Fruit fly (Drosophila melanogaster) whole organism, prepupa: ENCODE data around the gene CG15021.

Source experiments
- Blimp-1 ChIP-seq: fragments of 200-800 bp; sonication (Bioruptor generic); optimal IDR thresholded peaks from 3 replicates; lab custom pipeline; 2017; ENCODE audit warnings: missing biosample characterization, missing genetic modification characterization, mild to moderate bottlenecking, moderate library complexity, missing genetic modification reagents
- CG10631 ChIP-seq: fragments of 200-800 bp; sonication (Bioruptor generic); optimal IDR thresholded peaks from 2 replicates; lab custom pipeline; 2016; ENCODE audit warnings: missing biosample characterization, missing genetic modification characterization
- CG11762 ChIP-seq: fragments of 200-800 bp; sonication (Bioruptor generic); optimal IDR thresholded peaks from 3 replicates; lab custom pipeline; 2016; ENCODE audit warnings: missing biosample characterization, missing genetic modification characterization; ENCODE audit not compliant: insufficient read depth
- CG11902 ChIP-seq: fragments of 200-800 bp; sonication (Bioruptor generic); optimal IDR thresholded peaks from 3 replicates; lab custom pipeline; 2016; ENCODE audit warnings: missing biosample characterization, missing genetic modification characterization
- CG3032 ChIP-seq: fragments of 200-800 bp; optimal IDR thresholded peaks from 2 replicates; lab custom pipeline; 2019; ENCODE audit warnings: missing biosample characterization, mild to moderate bottlenecking, missing genetic modification characterization, moderate library complexity
- CG32006 ChIP-seq: fragments of 200-800 bp; sonication (Bioruptor generic); optimal IDR thresholded peaks from 3 replicates; lab custom pipeline; 2017; ENCODE audit warnings: missing biosample characterization, mild to moderate bottlenecking, missing genetic modification characterization
- CG6276 ChIP-seq: fragments of 200-800 bp; sonication (Bioruptor generic); optimal IDR thresholded peaks from 2 replicates; lab custom pipeline; 2017; ENCODE audit warnings: missing biosample characterization, mild to moderate bottlenecking, missing genetic modification characterization
- CG6792 ChIP-seq: fragments of 200-800 bp; sonication (Bioruptor generic); optimal IDR thresholded peaks from 3 replicates; lab custom pipeline; 2016; ENCODE audit warnings: missing biosample characterization, missing genetic modification characterization
- CG6808 ChIP-seq: fragments of 200-800 bp; sonication (Bioruptor generic); optimal IDR thresholded peaks from 3 replicates; lab custom pipeline; 2017; ENCODE audit warnings: missing biosample characterization, missing genetic modification characterization, mild to moderate bottlenecking, moderate library complexity, missing genetic modification reagents
- CG8119 ChIP-seq: fragments of 200-800 bp; sonication (Bioruptor generic); IDR thresholded peaks from 3 replicates; pipeline ENCODE4 v1.3.6; 2022; ENCODE audit warnings: missing biosample characterization, missing genetic modification characterization
- CG8632 ChIP-seq: fragments of 200-800 bp; sonication (Bioruptor generic); optimal IDR thresholded peaks from 3 replicates; lab custom pipeline; 2016; ENCODE audit warnings: missing biosample characterization, missing genetic modification characterization
- Eip78C ChIP-seq: fragments of 200-800 bp; sonication (Bioruptor generic); peaks from one replicate; lab custom pipeline; 2016; ENCODE audit warnings: missing biosample characterization, missing genetic modification characterization
- Eip93F ChIP-seq: fragments of 200-800 bp; sonication (Bioruptor generic); optimal IDR thresholded peaks from 2 replicates; lab custom pipeline; 2016; ENCODE audit warnings: missing biosample characterization, mild to moderate bottlenecking, missing genetic modification characterization
- Hr38 ChIP-seq: sonication (Bioruptor generic); optimal IDR thresholded peaks from 2 replicates; lab custom pipeline; 2016; ENCODE audit warnings: missing biosample characterization, missing genetic modification characterization
- Hr39 ChIP-seq: fragments of 200-800 bp; sonication (Bioruptor generic); optimal IDR thresholded peaks from 2 replicates; lab custom pipeline; 2016; ENCODE audit warnings: missing biosample characterization, missing genetic modification characterization
- Hr4 ChIP-seq: fragments of 200-800 bp; sonication (Bioruptor generic); optimal IDR thresholded peaks from 3 replicates; lab custom pipeline; 2016; ENCODE audit warnings: missing biosample characterization, missing genetic modification characterization
- Lpt ChIP-seq: fragments of 200-800 bp; sonication (Bioruptor generic); optimal IDR thresholded peaks from 3 replicates; lab custom pipeline; 2016; ENCODE audit warnings: missing biosample characterization, missing genetic modification characterization
- Met ChIP-seq: fragments of 200-800 bp; sonication (Bioruptor generic); optimal IDR thresholded peaks from 3 replicates; lab custom pipeline; 2016; ENCODE audit warnings: missing biosample characterization, missing genetic modification characterization
- OdsH ChIP-seq: fragments of 200-800 bp; sonication (Bioruptor generic); optimal IDR thresholded peaks from 3 replicates; lab custom pipeline; 2016; ENCODE audit warnings: missing biosample characterization, missing genetic modification characterization
- Smox ChIP-seq: fragments of 200-800 bp; sonication (Bioruptor generic); optimal IDR thresholded peaks from 3 replicates; lab custom pipeline; 2016; ENCODE audit warnings: missing biosample characterization, missing genetic modification characterization
- Sox102F ChIP-seq: fragments of 200-800 bp; sonication (Bioruptor generic); optimal IDR thresholded peaks from 2 replicates; lab custom pipeline; 2016; ENCODE audit warnings: missing biosample characterization, mild to moderate bottlenecking, missing genetic modification characterization
- Sox14 ChIP-seq: fragments of 200-800 bp; sonication (Bioruptor generic); optimal IDR thresholded peaks from 3 replicates; lab custom pipeline; 2016; ENCODE audit warnings: missing biosample characterization, missing genetic modification characterization
- achi ChIP-seq: fragments of 200-800 bp; sonication (Bioruptor generic); optimal IDR thresholded peaks from 3 replicates; lab custom pipeline; 2016; ENCODE audit warnings: missing biosample characterization, missing genetic modification characterization
- acj6 ChIP-seq: fragments of 200-800 bp; sonication (Bioruptor generic); optimal IDR thresholded peaks from 3 replicates; lab custom pipeline; 2016; ENCODE audit warnings: missing biosample characterization, missing genetic modification characterization
- eg ChIP-seq: fragments of 200-800 bp; sonication (Bioruptor generic); IDR thresholded peaks from 3 replicates; pipeline ENCODE4 v1.3.6; 2022; ENCODE audit warnings: missing biosample characterization, missing genetic modification characterization
- esn ChIP-seq: fragments of 200-800 bp; sonication (Bioruptor generic); optimal IDR thresholded peaks from 2 replicates; lab custom pipeline; 2016; ENCODE audit warnings: missing biosample characterization, mild to moderate bottlenecking, missing genetic modification characterization, moderate library complexity
- pdm3 ChIP-seq: fragments of 200-800 bp; sonication (Bioruptor generic); optimal IDR thresholded peaks from 3 replicates; lab custom pipeline; 2016; ENCODE audit warnings: missing biosample characterization, missing genetic modification characterization
- salr ChIP-seq, 2 experiments: fragments of 200-800 bp; sonication (Bioruptor generic); optimal IDR thresholded peaks; 3 replicates each; lab custom pipeline; 2016 to 2018; ENCODE audit warnings: missing biosample characterization in 2 of 2, missing genetic modification characterization in 2 of 2, mild to moderate bottlenecking in 1 of 2
- spab ChIP-seq: fragments of 200-800 bp; sonication (Bioruptor generic); optimal IDR thresholded peaks from 2 replicates; lab custom pipeline; 2017; ENCODE audit warnings: missing biosample characterization, mild to moderate bottlenecking, missing genetic modification characterization, missing genetic modification reagents
- ss ChIP-seq, 2 experiments: fragments of 200-800 bp; sonication (Bioruptor generic); optimal IDR thresholded peaks; 2 replicates in 1 of 2; 3 replicates in 1 of 2; lab custom pipeline; 2017 to 2018; ENCODE audit warnings: mild to moderate bottlenecking in 2 of 2, missing biosample characterization in 2 of 2, missing genetic modification characterization in 2 of 2, moderate library complexity in 1 of 2
- svp ChIP-seq: fragments of 200-800 bp; sonication (Bioruptor generic); peaks from one replicate; lab custom pipeline; 2016; ENCODE audit warnings: missing biosample characterization, missing genetic modification characterization
- topi ChIP-seq: fragments of 200-800 bp; sonication (Bioruptor generic); optimal IDR thresholded peaks from 3 replicates; lab custom pipeline; 2016; ENCODE audit warnings: missing biosample characterization, missing genetic modification characterization
- vri ChIP-seq: fragments of 200-800 bp; sonication (Bioruptor generic); optimal IDR thresholded peaks from 3 replicates; lab custom pipeline; 2016; ENCODE audit warnings: missing biosample characterization, mild to moderate bottlenecking, missing genetic modification characterization

The CG15021 gene

dm6 chr3L:4409134-4409897 lies 27.2 kb upstream of the CG15021 start:
- TF ChIP-seq vri = peak; percentile 90
- peak; percentile 45 for TF ChIP-seq Blimp-1
- TF ChIP-seq eg (GFP tag; lab: Robert Waterston, UW) = no peak
- TF ChIP-seq CG11762 (GFP tag; lab: Kevin White, UChicago) = no peak
- TF ChIP-seq CG3032 = no peak
- TF ChIP-seq Met (GFP tag; lab: Kevin White, UChicago) = no peak
- TF ChIP-seq Sox14 (GFP tag; lab: Kevin White, UChicago) = no peak
- no peak for TF ChIP-seq ss (GFP tag; optimal IDR thresholded peaks at IDR 0.05; lab: Kevin White, UChicago)
- TF ChIP-seq CG11902 (GFP tag; lab: Kevin White, UChicago) = no peak
- TF ChIP-seq achi (GFP tag; lab: Kevin White, UChicago) = no peak
- TF ChIP-seq salr (GFP tag; optimal IDR thresholded peaks at IDR 0.05; lab: Kevin White, UChicago) = peak; percentile 0 to 5
- no peak for TF ChIP-seq OdsH

dm6 chr3L:4409898-4410629 lies 26.5 kb upstream of the CG15021 start:
- TF ChIP-seq Hr39 (GFP tag; lab: Kevin White, UChicago) = no peak
- no peak for TF ChIP-seq Hr4
- TF ChIP-seq Lpt (GFP tag; lab: Kevin White, UChicago) = no peak
- peak; percentile 20 for TF ChIP-seq Eip78C (GFP tag; lab: Kevin White, UChicago)
- no peak for TF ChIP-seq CG8632
- TF ChIP-seq, all 60 proteins: peak for 1

dm6 chr3L:4411025-4411873 lies 25.3 kb upstream of the CG15021 start:
- TF ChIP-seq pdm3 (GFP tag; lab: Kevin White, UChicago) (no peak), Met (GFP tag; lab: Kevin White, UChicago) (peak; percentile 24), svp (GFP tag; lab: Kevin White, UChicago) (peak; percentile 73), Blimp-1 (no peak), CG32006 (GFP tag; lab: Kevin White, UChicago) (peak; percentile 33), CG6792 (GFP tag; lab: Kevin White, UChicago) (peak; percentile 6), topi (GFP tag; lab: Kevin White, UChicago) (peak; percentile 23), ss (GFP tag; optimal IDR thresholded peaks at IDR 0.05; lab: Kevin White, UChicago) (no peak), Hr39 (GFP tag; lab: Kevin White, UChicago) (peak; percentile 24), esn (GFP tag; lab: Kevin White, UChicago) (peak; percentile 30), Eip78C (GFP tag; lab: Kevin White, UChicago) (peak; percentile 67), Smox (GFP tag; lab: Kevin White, UChicago) (peak; percentile 19), Hr4 (peak; percentile 21), CG8119 (no peak), Sox102F (peak; percentile 48), vri (peak; percentile 69), Hr38 (no peak), CG6276 (no peak), spab (GFP tag; lab: Kevin White, UChicago) (no peak), CG8632 (no peak), CG6808 (no peak), CG10631 (no peak), acj6 (GFP tag; lab: Kevin White, UChicago) (peak; percentile 19)

dm6 chr3L:4411951-4412350 lies 24.6 kb upstream of the CG15021 start:
- TF ChIP-seq Eip93F (GFP tag; lab: Kevin White, UChicago) (no peak), OdsH (no peak), eg (GFP tag; lab: Robert Waterston, UW) (no peak)
